Worm (Caenorhabditis elegans) whole organism, L4 larva: ENCODE results near the gene ndab-1.

Experiments
- D1046.2 ChIP-seq: fragments of 200-800 bp; sonication (Bioruptor generic); IDR thresholded peaks from 2 replicates; pipeline ENCODE4 v1.3.6; 2022; ENCODE audit warnings: missing genetic modification characterization, missing compliant biosample characterization
- F44E2.7 ChIP-seq: fragments of 200-800 bp; sonication (Bioruptor generic); IDR thresholded peaks from 2 replicates; pipeline ENCODE4 v2.1.2; 2022; ENCODE audit warnings: missing genetic modification characterization, missing compliant biosample characterization
- Y105C5A.15 ChIP-seq: fragments of 200-800 bp; sonication (Bioruptor generic); IDR thresholded peaks from 2 replicates; pipeline ENCODE4 v1.3.6; 2022; ENCODE audit warnings: missing genetic modification characterization, missing compliant biosample characterization
- ZK337.2 ChIP-seq: fragments of 200-800 bp; sonication (Bioruptor generic); IDR thresholded peaks from 2 replicates; pipeline ENCODE4 v1.3.6; 2022; ENCODE audit warnings: missing genetic modification reagents, missing genetic modification characterization, missing compliant biosample characterization
- ZK546.5 ChIP-seq, 2 experiments: sonication (generic microtip); optimal IDR thresholded peaks; 2 replicates each; lab custom pipeline; 2017; ENCODE audit warnings: missing biosample characterization in 2 of 2, missing genetic modification characterization in 2 of 2
- aly-2 ChIP-seq: sonication (generic microtip); optimal IDR thresholded peaks from 2 replicates; lab custom pipeline; 2018; ENCODE audit warnings: missing biosample characterization, missing genetic modification characterization
- ama-1 ChIP-seq: fragments of 150-350 bp; optimal IDR thresholded peaks from 2 replicates; lab custom pipeline; 2014; ENCODE audit warnings: inconsistent platforms, mixed read lengths
- ceh-20 ChIP-seq: fragments of 200-800 bp; sonication (Bioruptor generic); IDR thresholded peaks from 2 replicates; pipeline ENCODE4 v1.3.6; 2022; ENCODE audit warnings: missing genetic modification reagents, missing genetic modification characterization, missing compliant biosample characterization
- ceh-28 ChIP-seq: fragments of 150-350 bp; optimal IDR thresholded peaks from 2 replicates; lab custom pipeline; 2014; ENCODE audit warnings: missing biosample characterization, missing genetic modification reagents, missing genetic modification characterization
- ceh-44 ChIP-seq: fragments of 200-800 bp; sonication (Bioruptor generic); IDR thresholded peaks from 2 replicates; pipeline ENCODE4 v1.3.6; 2022; ENCODE audit warnings: missing genetic modification reagents, missing genetic modification characterization, missing compliant biosample characterization
- ctbp-1 ChIP-seq: fragments of 200-800 bp; sonication (Bioruptor generic); IDR thresholded peaks from 2 replicates; pipeline ENCODE4 v1.3.6; 2022; ENCODE audit warnings: missing genetic modification reagents, missing genetic modification characterization, missing compliant biosample characterization
- daf-16 ChIP-seq, 3 experiments: sonication (generic microtip); optimal IDR thresholded peaks; 2 replicates each; lab custom pipeline; 2016 to 2017; ENCODE audit warnings: missing genetic modification characterization in 3 of 3, missing genetic modification reagents in 3 of 3, mild to moderate bottlenecking in 2 of 3, missing compliant biosample characterization in 2 of 3, missing biosample characterization in 1 of 3, moderate library complexity in 1 of 3
- daf-19 ChIP-seq: fragments of 200-800 bp; sonication (Bioruptor generic); conservative IDR thresholded peaks from 2 replicates; pipeline ENCODE4 v1.3.6; 2022; ENCODE audit warnings: missing genetic modification characterization, missing compliant biosample characterization
- daf-8 ChIP-seq: fragments of 200-800 bp; sonication (Bioruptor generic); IDR thresholded peaks from 2 replicates; pipeline ENCODE4 v1.3.6; 2022; ENCODE audit warnings: missing genetic modification characterization, missing compliant biosample characterization
- dmd-6 ChIP-seq: fragments of 200-800 bp; sonication (Bioruptor generic); IDR thresholded peaks from 2 replicates; pipeline ENCODE4 v1.3.6; 2022; ENCODE audit warnings: missing genetic modification reagents, missing genetic modification characterization, missing compliant biosample characterization
- dmd-8 ChIP-seq: fragments of 200-800 bp; sonication (Bioruptor generic); IDR thresholded peaks from 2 replicates; pipeline ENCODE4 v1.3.6; 2022; ENCODE audit warnings: missing genetic modification characterization, missing compliant biosample characterization
- duxl-1 ChIP-seq: sonication (generic microtip); optimal IDR thresholded peaks from 2 replicates; lab custom pipeline; 2016; ENCODE audit warnings: mild to moderate bottlenecking, missing genetic modification characterization, moderate library complexity, missing compliant biosample characterization; ENCODE audit not compliant: poor library complexity
- fkh-10 ChIP-seq: fragments of 150-350 bp; optimal IDR thresholded peaks from 2 replicates; lab custom pipeline; 2014; ENCODE audit warnings: missing biosample characterization, missing genetic modification reagents, missing genetic modification characterization
- fos-1 ChIP-seq: fragments of 150-350 bp; optimal IDR thresholded peaks from 2 replicates; lab custom pipeline; 2014; ENCODE audit warnings: missing biosample characterization, missing genetic modification characterization
- hmg-1.1 ChIP-seq: fragments of 200-800 bp; sonication (Bioruptor generic); IDR thresholded peaks from 2 replicates; pipeline ENCODE4 v1.3.6; 2022; ENCODE audit warnings: missing genetic modification reagents, missing genetic modification characterization, missing compliant biosample characterization
- lin-38 ChIP-seq: fragments of 200-800 bp; sonication (Bioruptor generic); IDR thresholded peaks from 2 replicates; pipeline ENCODE4 v1.3.6; 2022; ENCODE audit warnings: missing genetic modification reagents, missing genetic modification characterization, missing compliant biosample characterization
- lin-39 ChIP-seq: fragments of 150-350 bp; optimal IDR thresholded peaks from 2 replicates; lab custom pipeline; 2014; ENCODE audit warnings: missing biosample characterization, missing genetic modification reagents, missing genetic modification characterization
- lsy-2 ChIP-seq, 2 experiments: fragments of 150-350 bp in 1 of 2; sonication (generic microtip) in 1 of 2; optimal IDR thresholded peaks; 2 replicates each; lab custom pipeline; 2014 to 2017; ENCODE audit warnings: missing biosample characterization in 2 of 2, missing genetic modification characterization in 2 of 2
- mdl-1 ChIP-seq, 2 experiments: fragments of 150-350 bp in 1 of 2; sonication (generic microtip) in 1 of 2; optimal IDR thresholded peaks; 2 replicates each; lab custom pipeline; 2014 to 2017; ENCODE audit warnings: missing biosample characterization in 2 of 2, missing genetic modification characterization in 2 of 2
- mdt-29 ChIP-seq: fragments of 200-800 bp; sonication (Bioruptor generic); IDR thresholded peaks from 2 replicates; pipeline ENCODE4 v1.3.6; 2022; ENCODE audit warnings: missing genetic modification reagents, missing genetic modification characterization, missing compliant biosample characterization
- mep-1 ChIP-seq: fragments of 150-350 bp; sonication (generic microtip); optimal IDR thresholded peaks from 3 replicates; lab custom pipeline; 2014; ENCODE audit warnings: missing biosample characterization, missing genetic modification characterization
- mxl-2 ChIP-seq: fragments of 200-800 bp; sonication (Bioruptor generic); conservative IDR thresholded peaks from 2 replicates; pipeline ENCODE4 v1.3.6; 2022; ENCODE audit warnings: missing genetic modification reagents, missing genetic modification characterization, missing compliant biosample characterization
- nhr-10 ChIP-seq: fragments of 150-350 bp; optimal IDR thresholded peaks from 2 replicates; lab custom pipeline; 2014; ENCODE audit warnings: missing biosample characterization, missing genetic modification characterization
- nhr-25 ChIP-seq: sonication (generic microtip); optimal IDR thresholded peaks from 2 replicates; lab custom pipeline; 2017; ENCODE audit warnings: missing genetic modification characterization, mild to moderate bottlenecking, missing compliant biosample characterization, antibody characterized with exemption, moderate library complexity, borderline replicate concordance; ENCODE audit not compliant: insufficient read depth
- nhr-28 ChIP-seq: fragments of 150-350 bp; optimal IDR thresholded peaks from 2 replicates; lab custom pipeline; 2014; ENCODE audit warnings: missing biosample characterization, missing genetic modification characterization
- nhr-48 ChIP-seq: sonication (generic microtip); optimal IDR thresholded peaks from 2 replicates; lab custom pipeline; 2016; ENCODE audit warnings: mild to moderate bottlenecking, missing genetic modification characterization, missing compliant biosample characterization
- nhr-6 ChIP-seq: fragments of 150-350 bp; optimal IDR thresholded peaks from 2 replicates; lab custom pipeline; 2014; ENCODE audit warnings: missing biosample characterization, missing genetic modification characterization
- nhr-76 ChIP-seq: fragments of 150-350 bp; optimal IDR thresholded peaks from 2 replicates; lab custom pipeline; 2014; ENCODE audit warnings: missing biosample characterization, missing genetic modification characterization
- nhr-77 ChIP-seq: fragments of 150-350 bp; optimal IDR thresholded peaks from 2 replicates; lab custom pipeline; 2014; ENCODE audit warnings: missing biosample characterization, missing genetic modification characterization
- rbr-2 ChIP-seq: sonication (generic microtip); optimal IDR thresholded peaks from 2 replicates; lab custom pipeline; 2016; ENCODE audit warnings: missing genotype, missing genetic modification characterization, missing compliant biosample characterization
- saeg-2 ChIP-seq: fragments of 200-800 bp; sonication (Bioruptor generic); IDR thresholded peaks from 2 replicates; pipeline ENCODE4 v1.3.6; 2022; ENCODE audit warnings: missing genetic modification reagents, missing genetic modification characterization, missing compliant biosample characterization
- sdz-12 ChIP-seq: fragments of 200-800 bp; sonication (Bioruptor generic); optimal IDR thresholded peaks from 2 replicates; lab custom pipeline; 2018; ENCODE audit warnings: mild to moderate bottlenecking, missing genetic modification characterization, missing compliant biosample characterization
- tag-97 ChIP-seq: fragments of 200-800 bp; sonication (Bioruptor generic); IDR thresholded peaks from 2 replicates; pipeline ENCODE4 v1.3.6; 2022; ENCODE audit warnings: missing genetic modification characterization, missing compliant biosample characterization
- tra-1 ChIP-seq: fragments of 200-800 bp; sonication (Bioruptor generic); IDR thresholded peaks from 2 replicates; pipeline ENCODE4 v1.3.6; 2022; ENCODE audit warnings: missing genetic modification reagents, missing genetic modification characterization, missing compliant biosample characterization
- unc-39 ChIP-seq: sonication (generic microtip); optimal IDR thresholded peaks from 2 replicates; lab custom pipeline; 2017; ENCODE audit warnings: missing biosample characterization, missing genetic modification characterization
- zip-11 ChIP-seq: fragments of 200-800 bp; sonication (Bioruptor generic); IDR thresholded peaks from 2 replicates; pipeline ENCODE4 v1.3.6; 2022; ENCODE audit warnings: missing genetic modification characterization, missing compliant biosample characterization
- ztf-7 ChIP-seq: fragments of 150-350 bp; optimal IDR thresholded peaks from 2 replicates; lab custom pipeline; 2014; ENCODE audit warnings: missing biosample characterization, missing genetic modification characterization

The ndab-1 gene

DNA sequence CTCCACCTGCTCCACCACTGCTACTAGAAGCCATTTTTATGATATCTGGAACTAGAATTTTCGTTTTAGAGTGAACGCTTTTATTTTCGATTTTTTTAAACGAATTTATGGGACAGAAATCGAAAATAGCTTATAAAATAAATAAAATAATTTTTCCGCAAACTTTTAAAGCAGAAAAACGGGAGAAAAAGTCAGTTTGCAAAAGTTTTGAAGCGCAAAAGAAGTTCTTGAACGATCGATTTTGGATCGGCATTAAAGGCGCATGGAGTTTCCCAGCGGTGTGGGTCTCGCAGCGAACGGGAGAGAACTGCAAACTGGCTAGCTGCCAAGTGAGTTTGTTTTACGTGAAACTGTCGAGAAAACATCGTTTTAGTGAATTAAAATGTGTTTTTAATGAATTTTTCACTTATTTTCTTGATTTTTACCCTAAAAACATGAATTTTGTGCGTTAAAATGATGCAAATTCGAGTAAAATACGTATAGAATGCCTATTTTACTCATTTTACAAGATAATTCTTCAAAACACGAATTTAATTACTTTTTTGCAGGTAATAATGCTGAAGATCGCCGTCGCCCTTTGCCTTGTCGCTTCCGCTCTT lies 4.8 kb upstream of the ndab-1 start, which contains the start of the genes ccf-1 and trap-4 (continued):
- peak; percentile 55 for TF ChIP-seq lin-38 (GFP tag; lab: Robert Waterston, UW)
- no peak for TF ChIP-seq nhr-6 (tag; lab: Kevin White, UChicago)
- TF ChIP-seq saeg-2 (GFP tag; lab: Robert Waterston, UW), result no peak
- TF ChIP-seq mxl-2 (GFP tag; lab: Robert Waterston, UW), result no peak
- TF ChIP-seq aly-2, result no peak
- TF ChIP-seq ZK546.5 (tag; optimal IDR thresholded peaks at IDR 0.05; lab: Kevin White, UChicago), result no peak
- TF ChIP-seq unc-39 (tag; lab: Kevin White, UChicago), result no peak
- TF ChIP-seq nhr-76, result no peak
- no peak for TF ChIP-seq zip-11 (GFP tag; lab: Robert Waterston, UW)
- TF ChIP-seq nhr-48 (tag; lab: Kevin White, UChicago), result no peak
- no peak for TF ChIP-seq ama-1 (lab: Kevin White, UChicago)
- no peak for TF ChIP-seq D1046.2 (GFP tag; lab: Robert Waterston, UW)
- no peak for TF ChIP-seq ztf-7 (tag; lab: Kevin White, UChicago)
- TF ChIP-seq lsy-2 (tag; optimal IDR thresholded peaks at IDR 0.05; lab: Kevin White, UChicago), result peak in 1 of 2 experiments; percentile 80
- TF ChIP-seq nhr-25 (tag; lab: Kevin White, UChicago), result peak; percentile 40
- no peak for TF ChIP-seq daf-8 (GFP tag; lab: Robert Waterston, UW)
- no peak for TF ChIP-seq sdz-12
- TF ChIP-seq ctbp-1 (GFP tag; lab: Robert Waterston, UW), result no peak
- TF ChIP-seq lin-39, result no peak
- TF ChIP-seq mdl-1 (tag; optimal IDR thresholded peaks at IDR 0.05; lab: Kevin White, UChicago), result no peak
- no peak for TF ChIP-seq tag-97 (GFP tag; lab: Robert Waterston, UW)
- TF ChIP-seq ceh-28 (tag; lab: Kevin White, UChicago), result no peak
- TF ChIP-seq tra-1 (GFP tag; lab: Robert Waterston, UW), result no peak
- TF ChIP-seq mdt-29 (GFP tag; lab: Robert Waterston, UW), result no peak
- peak; percentile 58 for TF ChIP-seq mep-1 (tag; lab: Kevin White, UChicago)
- TF ChIP-seq hmg-1.1 (GFP tag; lab: Robert Waterston, UW), result no peak
- TF ChIP-seq dmd-8 (GFP tag; lab: Robert Waterston, UW), result no peak
- TF ChIP-seq fos-1 (tag; lab: Kevin White, UChicago), result no peak
- no peak for TF ChIP-seq daf-16 (GFP tag; optimal IDR thresholded peaks at IDR 0.05; lab: Kevin White, UChicago)
- TF ChIP-seq daf-16 (tag; optimal IDR thresholded peaks at IDR 0.05; lab: Kevin White, UChicago), result peak; percentile 21
- peak; percentile 32 for TF ChIP-seq nhr-28
- TF ChIP-seq duxl-1 (tag; lab: Kevin White, UChicago), result no peak
- no peak for TF ChIP-seq F44E2.7
- no peak for TF ChIP-seq Y105C5A.15
- peak; percentile 11 for TF ChIP-seq nhr-77
- TF ChIP-seq daf-19 (GFP tag; lab: Robert Waterston, UW), result no peak
- TF ChIP-seq ZK337.2 (GFP tag; lab: Robert Waterston, UW), result no peak
- TF ChIP-seq nhr-10, result no peak
- no peak for TF ChIP-seq ceh-20 (GFP tag; lab: Robert Waterston, UW)
- no peak for TF ChIP-seq fkh-10
- TF ChIP-seq dmd-6 (GFP tag; lab: Robert Waterston, UW), result no peak
- peak; percentile 39 for TF ChIP-seq rbr-2 (tag; lab: Kevin White, UChicago)
- TF ChIP-seq ceh-44, result no peak
